Fruit fly (Drosophila melanogaster) whole organism, embryonic: ENCODE data around the gene CG14715.

ENCODE experiments used
- Atf6 ChIP-seq: fragments of 200-800 bp; sonication (Bioruptor generic); IDR thresholded peaks from 2 replicates; pipeline ENCODE4 v1.3.6; 2022; ENCODE audit warnings: missing biosample characterization, missing genetic modification characterization
- B-H1 ChIP-seq: fragments of 200-800 bp; sonication (Bioruptor generic); IDR thresholded peaks from 3 replicates; pipeline ENCODE4 v1.3.6; 2022; ENCODE audit warnings: missing biosample characterization, missing genetic modification characterization
- Bdp1 ChIP-seq: fragments of 200-800 bp; sonication (Bioruptor generic); optimal IDR thresholded peaks from 3 replicates; lab custom pipeline; 2016; ENCODE audit warnings: missing biosample characterization, missing genetic modification characterization
- CG10209 ChIP-seq: fragments of 200-800 bp; sonication (Bioruptor generic); optimal IDR thresholded peaks from 3 replicates; lab custom pipeline; 2017; ENCODE audit warnings: missing biosample characterization, mild to moderate bottlenecking, missing genetic modification characterization, missing genetic modification reagents
- CG10462 ChIP-seq: fragments of 200-800 bp; sonication (Bioruptor generic); optimal IDR thresholded peaks from 2 replicates; lab custom pipeline; 2016; ENCODE audit warnings: missing biosample characterization, missing genetic modification characterization
- CG11247 ChIP-seq: fragments of 200-800 bp; sonication (Bioruptor generic); IDR thresholded peaks from 2 replicates; pipeline ENCODE4 v1.3.6; 2022; ENCODE audit warnings: missing biosample characterization, missing genetic modification characterization
- CG11723 ChIP-seq: fragments of 200-800 bp; sonication (Bioruptor generic); optimal IDR thresholded peaks from 2 replicates; lab custom pipeline; 2017; ENCODE audit warnings: missing biosample characterization, mild to moderate bottlenecking, missing genetic modification characterization
- CG12659 ChIP-seq: fragments of 200-800 bp; sonication (Bioruptor generic); optimal IDR thresholded peaks from 3 replicates; lab custom pipeline; 2017; ENCODE audit warnings: mild to moderate bottlenecking, missing biosample characterization, missing genetic modification reagents, missing genetic modification characterization
- CG13123 ChIP-seq: fragments of 200-800 bp; sonication (Bioruptor generic); optimal IDR thresholded peaks from 2 replicates; lab custom pipeline; 2016; ENCODE audit warnings: missing biosample characterization, missing genetic modification characterization
- CG13624 ChIP-seq: fragments of 200-800 bp; sonication (Bioruptor generic); optimal IDR thresholded peaks from 2 replicates; lab custom pipeline; 2016; ENCODE audit warnings: missing biosample characterization, missing genetic modification characterization
- CG13775 ChIP-seq: fragments of 200-800 bp; sonication (Bioruptor generic); optimal IDR thresholded peaks from 3 replicates; lab custom pipeline; 2017; ENCODE audit warnings: missing biosample characterization, mild to moderate bottlenecking, missing genetic modification characterization
- CG14710 ChIP-seq: fragments of 200-800 bp; sonication (Bioruptor generic); optimal IDR thresholded peaks from 3 replicates; lab custom pipeline; 2019; ENCODE audit warnings: missing biosample characterization, mild to moderate bottlenecking, missing genetic modification characterization, moderate library complexity
- CG17385 ChIP-seq: fragments of 200-800 bp; sonication (Bioruptor generic); optimal IDR thresholded peaks from 3 replicates; lab custom pipeline; 2018; ENCODE audit warnings: missing biosample characterization, mild to moderate bottlenecking, missing genetic modification characterization
- CG18619 ChIP-seq: fragments of 200-800 bp; sonication (Bioruptor generic); optimal IDR thresholded peaks from 3 replicates; lab custom pipeline; 2017; ENCODE audit warnings: missing biosample characterization, mild to moderate bottlenecking, missing genetic modification characterization
- CG3163 ChIP-seq: fragments of 200-800 bp; sonication (Bioruptor generic); optimal IDR thresholded peaks from 3 replicates; lab custom pipeline; 2016; ENCODE audit warnings: missing biosample characterization, missing genetic modification characterization
- CG32767 ChIP-seq: fragments of 200-800 bp; sonication (Bioruptor generic); IDR thresholded peaks from 2 replicates; pipeline ENCODE4 v1.3.6; 2022; ENCODE audit warnings: missing biosample characterization, missing genetic modification characterization
- CG33213 ChIP-seq: fragments of 200-800 bp; sonication (Bioruptor generic); optimal IDR thresholded peaks from 3 replicates; lab custom pipeline; 2016; ENCODE audit warnings: missing biosample characterization, missing genetic modification characterization
- CG3838 ChIP-seq: fragments of 200-800 bp; sonication (Bioruptor generic); optimal IDR thresholded peaks from 3 replicates; lab custom pipeline; 2016; ENCODE audit warnings: missing biosample characterization, missing genetic modification characterization
- CG3847 ChIP-seq: fragments of 200-800 bp; sonication (Bioruptor generic); IDR thresholded peaks from 2 replicates; pipeline ENCODE4 v1.3.6; 2022; ENCODE audit warnings: missing biosample characterization, missing genetic modification characterization
- CG4404 ChIP-seq: fragments of 200-800 bp; sonication (Bioruptor generic); IDR thresholded peaks from 2 replicates; pipeline ENCODE4 v1.3.6; 2022; ENCODE audit warnings: missing biosample characterization, missing genetic modification characterization
- CG4424 ChIP-seq: fragments of 200-800 bp; sonication (Bioruptor generic); optimal IDR thresholded peaks from 3 replicates; lab custom pipeline; 2016; ENCODE audit warnings: missing biosample characterization, missing genetic modification characterization
- CG7556 ChIP-seq: fragments of 200-800 bp; sonication (Bioruptor generic); optimal IDR thresholded peaks from 2 replicates; lab custom pipeline; 2017; ENCODE audit warnings: missing biosample characterization, mild to moderate bottlenecking, missing genetic modification characterization
- CG7987 ChIP-seq: fragments of 200-800 bp; sonication (Bioruptor generic); optimal IDR thresholded peaks from 2 replicates; lab custom pipeline; 2018; ENCODE audit warnings: missing biosample characterization, mild to moderate bottlenecking, missing genetic modification characterization, moderate library complexity
- CG8290 ChIP-seq, 3 experiments: fragments of 200-800 bp; sonication (Bioruptor generic); optimal IDR thresholded peaks; 2 replicates each; lab custom pipeline; 2016 to 2019; ENCODE audit warnings: missing biosample characterization in 3 of 3, missing genetic modification characterization in 3 of 3, mild to moderate bottlenecking in 2 of 3, moderate library complexity in 1 of 3
- CG8359 ChIP-seq: fragments of 200-800 bp; sonication (Bioruptor generic); optimal IDR thresholded peaks from 2 replicates; lab custom pipeline; 2017; ENCODE audit warnings: missing biosample characterization, mild to moderate bottlenecking, missing genetic modification characterization, borderline replicate concordance
- CG8944 ChIP-seq: fragments of 200-800 bp; sonication (Bioruptor generic); optimal IDR thresholded peaks from 3 replicates; lab custom pipeline; 2016; ENCODE audit warnings: missing biosample characterization, missing genetic modification characterization
- D ChIP-seq, 2 experiments: fragments of 200-800 bp in 1 of 2; fragments of >200 bp in 1 of 2; sonication (Bioruptor generic) in 1 of 2; optimal IDR thresholded peaks; 2 replicates in 1 of 2; 3 replicates in 1 of 2; lab custom pipeline; 2017; ENCODE audit warnings: mild to moderate bottlenecking in 1 of 2, missing biosample characterization in 1 of 2, missing genetic modification characterization in 1 of 2, missing genetic modification reagents in 1 of 2
- D19A ChIP-seq: fragments of 200-800 bp; optimal IDR thresholded peaks from 3 replicates; lab custom pipeline; 2019; ENCODE audit warnings: missing biosample characterization, mild to moderate bottlenecking, missing genetic modification characterization, moderate library complexity
- D19B ChIP-seq: fragments of 200-800 bp; sonication (Bioruptor generic); optimal IDR thresholded peaks from 2 replicates; lab custom pipeline; 2017; ENCODE audit warnings: missing biosample characterization, mild to moderate bottlenecking, missing genetic modification characterization
- Dfd ChIP-seq, 2 experiments: fragments of >200 bp; optimal IDR thresholded peaks; 2 replicates each; lab custom pipeline; 2017; ENCODE audit warnings: missing biosample characterization in 2 of 2, missing genetic modification characterization in 2 of 2
- HHEX ChIP-seq: fragments of 200-800 bp; sonication (Bioruptor generic); optimal IDR thresholded peaks from 3 replicates; lab custom pipeline; 2017; ENCODE audit warnings: missing biosample characterization, mild to moderate bottlenecking, missing genetic modification characterization, missing genetic modification reagents
- Hmx ChIP-seq: fragments of 200-800 bp; sonication (Bioruptor generic); optimal IDR thresholded peaks from 2 replicates; lab custom pipeline; 2016; ENCODE audit warnings: missing biosample characterization, missing genetic modification characterization
- Hsf ChIP-seq: fragments of 200-800 bp; sonication (Bioruptor generic); optimal IDR thresholded peaks from 3 replicates; lab custom pipeline; 2016; ENCODE audit warnings: missing biosample characterization, missing genetic modification characterization
- Med ChIP-seq: fragments of 200-800 bp; sonication (Bioruptor generic); peaks from one replicate; lab custom pipeline; 2016; ENCODE audit warnings: missing biosample characterization, missing genetic modification characterization, mild to moderate bottlenecking, inconsistent platforms, moderate library complexity
- Ravus ChIP-seq: fragments of 200-800 bp; sonication (Bioruptor generic); IDR thresholded peaks from 2 replicates; pipeline ENCODE4 v1.3.6; 2022; ENCODE audit warnings: missing biosample characterization, missing genetic modification characterization
- Sin3A ChIP-seq: fragments of >200 bp; optimal IDR thresholded peaks from 2 replicates; lab custom pipeline; 2018
- Sry-δ ChIP-seq: fragments of 200-800 bp; sonication (Bioruptor generic); optimal IDR thresholded peaks from 2 replicates; lab custom pipeline; 2016; ENCODE audit warnings: missing biosample characterization, missing genetic modification characterization
- amos ChIP-seq: fragments of 200-800 bp; sonication (Bioruptor generic); IDR thresholded peaks from 2 replicates; pipeline ENCODE4 v1.3.6; 2022; ENCODE audit warnings: missing biosample characterization, missing genetic modification characterization; ENCODE audit not compliant: partially characterized antibody
- chif ChIP-seq, 2 experiments: fragments of 200-800 bp; sonication (Bioruptor generic); optimal IDR thresholded peaks; 3 replicates each; lab custom pipeline; 2016; ENCODE audit warnings: missing biosample characterization in 2 of 2, missing genetic modification characterization in 2 of 2
- da ChIP-seq: fragments of 200-800 bp; sonication (Bioruptor generic); optimal IDR thresholded peaks from 2 replicates; lab custom pipeline; 2016; ENCODE audit warnings: missing biosample characterization, missing genetic modification characterization
- dysf ChIP-seq: fragments of 200-800 bp; sonication (Bioruptor generic); IDR thresholded peaks from 3 replicates; pipeline ENCODE4 v1.3.6; 2022; ENCODE audit warnings: missing biosample characterization, missing genetic modification characterization
- fd102C ChIP-seq: fragments of 200-800 bp; sonication (Bioruptor generic); optimal IDR thresholded peaks from 2 replicates; lab custom pipeline; 2018; ENCODE audit warnings: missing biosample characterization, mild to moderate bottlenecking, missing genetic modification characterization, moderate library complexity
- gce ChIP-seq: fragments of 200-800 bp; sonication (Bioruptor generic); IDR thresholded peaks from 3 replicates; pipeline ENCODE4 v1.3.6; 2022; ENCODE audit warnings: missing biosample characterization, missing genetic modification characterization
- gfzf ChIP-seq: fragments of 200-800 bp; sonication (Bioruptor generic); optimal IDR thresholded peaks from 2 replicates; lab custom pipeline; 2016; ENCODE audit warnings: missing biosample characterization, mild to moderate bottlenecking, missing genetic modification characterization, moderate library complexity
- nau ChIP-seq: fragments of 200-800 bp; sonication (Bioruptor generic); optimal IDR thresholded peaks from 3 replicates; lab custom pipeline; 2017; ENCODE audit warnings: missing biosample characterization, mild to moderate bottlenecking, missing genetic modification characterization, missing genetic modification reagents
- peb ChIP-seq: fragments of 200-800 bp; sonication (Bioruptor generic); IDR thresholded peaks from 2 replicates; pipeline ENCODE4 v1.3.6; 2022; ENCODE audit warnings: missing biosample characterization, missing genetic modification characterization
- pnt ChIP-seq: fragments of 200-800 bp; sonication (Bioruptor generic); optimal IDR thresholded peaks from 3 replicates; lab custom pipeline; 2016; ENCODE audit warnings: missing biosample characterization, missing genetic modification characterization
- sima ChIP-seq: fragments of 200-800 bp; sonication (Bioruptor generic); optimal IDR thresholded peaks from 2 replicates; lab custom pipeline; 2016; ENCODE audit warnings: missing biosample characterization, missing genetic modification characterization
- sr ChIP-seq: fragments of 200-800 bp; sonication (Bioruptor generic); IDR thresholded peaks from 3 replicates; pipeline ENCODE4 v1.3.6; 2022; ENCODE audit warnings: missing biosample characterization, missing genetic modification characterization
- stwl ChIP-seq: fragments of 200-800 bp; sonication (Bioruptor generic); optimal IDR thresholded peaks from 3 replicates; lab custom pipeline; 2018; ENCODE audit warnings: missing biosample characterization, mild to moderate bottlenecking, missing genetic modification characterization, moderate library complexity
- unpg ChIP-seq: fragments of 200-800 bp; sonication (Bioruptor generic); optimal IDR thresholded peaks from 3 replicates; lab custom pipeline; 2018; ENCODE audit warnings: missing biosample characterization, mild to moderate bottlenecking, missing genetic modification characterization, moderate library complexity
- zfh1 ChIP-seq: fragments of 200-800 bp; sonication (Bioruptor generic); IDR thresholded peaks from 3 replicates; pipeline ENCODE4 v1.3.6; 2022; ENCODE audit warnings: missing biosample characterization, missing genetic modification characterization

Gene CG14715

DNA sequence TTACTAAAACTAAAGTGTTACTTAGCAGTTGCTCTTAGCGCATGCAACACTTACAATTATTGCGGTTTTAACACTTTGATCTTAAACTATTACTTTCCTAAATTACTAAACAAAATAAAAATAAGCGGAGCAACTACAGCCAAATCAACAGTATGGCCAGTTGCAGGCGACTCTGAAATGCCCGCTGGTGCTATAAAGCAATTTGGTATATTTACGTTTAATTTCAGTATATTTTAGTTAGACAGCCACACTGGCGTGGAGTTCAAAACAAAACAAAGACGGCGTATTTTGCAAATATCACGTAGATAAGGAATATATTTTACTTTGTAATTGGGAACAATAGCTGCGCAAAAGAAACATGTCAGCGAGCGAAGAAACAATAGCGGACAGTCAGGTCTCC, 5.5 kb downstream of the CG14715 start, which contains the start of the genes Taf12 and Ho (continued):
- no peak for TF ChIP-seq CG17385 (GFP tag; lab: Kevin White, UChicago)
- TF ChIP-seq Ravus (GFP tag; lab: Robert Waterston, UW), result no peak
- TF ChIP-seq CG11247, result no peak
- no peak for TF ChIP-seq CG11723
- TF ChIP-seq Hsf (GFP tag; lab: Kevin White, UChicago), result no peak
- no peak for TF ChIP-seq CG3163 (GFP tag; lab: Kevin White, UChicago)
- no peak for TF ChIP-seq Bdp1 (GFP tag; lab: Kevin White, UChicago)
- no peak for TF ChIP-seq amos (GFP tag; lab: Robert Waterston, UW)
- peak; percentile 71 for TF ChIP-seq CG12659
- TF ChIP-seq stwl (tag; lab: Kevin White, UChicago), result peak; percentile 84
- no peak for TF ChIP-seq CG4424 (GFP tag; lab: Kevin White, UChicago)
- TF ChIP-seq CG18619 (GFP tag; lab: Kevin White, UChicago), result no peak
- no peak for TF ChIP-seq CG7556 (GFP tag; lab: Kevin White, UChicago)
- TF ChIP-seq da, result no peak
- no peak for TF ChIP-seq sr (GFP tag; lab: Robert Waterston, UW)
- TF ChIP-seq Hmx (GFP tag; lab: Kevin White, UChicago), result no peak
- no peak for TF ChIP-seq zfh1
- TF ChIP-seq Med (GFP tag; lab: Kevin White, UChicago), result peak; percentile 86
- no peak for TF ChIP-seq CG3838 (GFP tag; lab: Kevin White, UChicago)
- TF ChIP-seq CG13624 (GFP tag; lab: Kevin White, UChicago), result no peak
- no peak for TF ChIP-seq CG13775 (GFP tag; lab: Kevin White, UChicago)
- no peak for TF ChIP-seq CG7987
- no peak for TF ChIP-seq pnt (GFP tag; lab: Kevin White, UChicago)
- TF ChIP-seq CG14710 (tag; lab: Kevin White, UChicago), result peak; percentile 37
- no peak for TF ChIP-seq B-H1 (GFP tag; lab: Robert Waterston, UW)
- TF ChIP-seq CG10209, result no peak
- no peak for TF ChIP-seq peb (GFP tag; lab: Robert Waterston, UW)
- no peak for TF ChIP-seq HHEX (GFP tag; lab: Kevin White, UChicago)
- TF ChIP-seq CG8290 (GFP tag; optimal IDR thresholded peaks at IDR 0.05; lab: Kevin White, UChicago), result no peak
- peak in 1 of 2 experiments; percentile 31 for TF ChIP-seq CG8290 (tag; optimal IDR thresholded peaks at IDR 0.05; lab: Kevin White, UChicago)
- TF ChIP-seq CG8944 (GFP tag; lab: Kevin White, UChicago), result no peak
- TF ChIP-seq CG8359 (GFP tag; lab: Kevin White, UChicago), result no peak
- TF ChIP-seq Atf6 (GFP tag; lab: Robert Waterston, UW), result no peak
- no peak for TF ChIP-seq unpg (GFP tag; lab: Kevin White, UChicago)
- no peak for TF ChIP-seq gce
- no peak for TF ChIP-seq CG3847
- no peak for TF ChIP-seq D19B (GFP tag; lab: Kevin White, UChicago)
- TF ChIP-seq Sry-δ, result peak; percentile 17
- TF ChIP-seq CG33213, result peak; percentile 43
- TF ChIP-seq chif (GFP tag; optimal IDR thresholded peaks at IDR 0.05; lab: Kevin White, UChicago), result no peak
- TF ChIP-seq Sin3A (lab: Kevin White, UChicago), result peak; percentile 54
- TF ChIP-seq CG10462 (GFP tag; lab: Kevin White, UChicago), result no peak
- no peak for TF ChIP-seq D19A
- no peak for TF ChIP-seq CG32767 (GFP tag; lab: Robert Waterston, UW)
- TF ChIP-seq fd102C, result no peak
- TF ChIP-seq nau, result no peak
- no peak for TF ChIP-seq CG4404 (GFP tag; lab: Robert Waterston, UW)
- no peak for TF ChIP-seq D (optimal IDR thresholded peaks at IDR 0.05; lab: Kevin White, UChicago)
- TF ChIP-seq D (GFP tag; optimal IDR thresholded peaks at IDR 0.05; lab: Kevin White, UChicago), result no peak
- no peak for TF ChIP-seq CG13123 (GFP tag; lab: Kevin White, UChicago)
- TF ChIP-seq Dfd (GFP tag; optimal IDR thresholded peaks at IDR 0.05; lab: Kevin White, UChicago), result no peak
- TF ChIP-seq sima (GFP tag; lab: Kevin White, UChicago), result no peak
- TF ChIP-seq gfzf (GFP tag; lab: Kevin White, UChicago), result peak; percentile 93
- TF ChIP-seq dysf (GFP tag; lab: Robert Waterston, UW), result no peak
